Fruit fly (Drosophila melanogaster): ENCODE measurements around the gene CG5895.

Gene CG5895

dm6 chr3L:16012315-16012950, 22.9 kb upstream of the CG5895 start:
- TF ChIP-seq rn (GFP tag; IDR thresholded peaks at IDR 0.05), result no peak
- TF ChIP-seq gl (tag; optimal IDR thresholded peaks at IDR 0.05), result no peak
- no peak for TF ChIP-seq CG8301 (tag; optimal IDR thresholded peaks at IDR 0.05)
- TF ChIP-seq CG34367 (tag; optimal IDR thresholded peaks at IDR 0.05), result no peak
- no peak for TF ChIP-seq CG10348 (GFP tag; IDR thresholded peaks at IDR 0.05)
- TF ChIP-seq Snoo (tag; optimal IDR thresholded peaks at IDR 0.05), result no peak
- TF ChIP-seq CG4496 (GFP tag; IDR thresholded peaks at IDR 0.05), result 0 out of 3 replicates have a peak, but pooled peaks have one; percentile 23

dm6 chr3L:16013198-16013982, 21.9 kb upstream of the CG5895 start:
- TF ChIP-seq CG9948 (tag; optimal IDR thresholded peaks at IDR 0.05), result peak; percentile 34
- peak; percentile 36 for TF ChIP-seq CG8159 (tag; optimal IDR thresholded peaks at IDR 0.05)
- no peak for TF ChIP-seq CG15710 (tag; optimal IDR thresholded peaks at IDR 0.05)
- TF ChIP-seq Snoo (tag; optimal IDR thresholded peaks at IDR 0.05), result no peak
- no peak for TF ChIP-seq CG32121 (GFP tag; IDR thresholded peaks at IDR 0.05)
- TF ChIP-seq CG8301 (tag; optimal IDR thresholded peaks at IDR 0.05), result no peak
- TF ChIP-seq gl (tag; optimal IDR thresholded peaks at IDR 0.05), result no peak
- TF ChIP-seq CG14655 (GFP tag; optimal IDR thresholded peaks at IDR 0.05), result peak; percentile 13
- TF ChIP-seq CG4496 (GFP tag; IDR thresholded peaks at IDR 0.05), result no peak

dm6 chr3L:16014515-16014914, 20.8 kb upstream of the CG5895 start:
- TF ChIP-seq fd96Ca (GFP tag; IDR thresholded peaks at IDR 0.05) (no peak), Pif1A (GFP tag; optimal IDR thresholded peaks at IDR 0.05) (no peak), CG4496 (GFP tag; IDR thresholded peaks at IDR 0.05) (no peak), Pif1B (GFP tag; optimal IDR thresholded peaks at IDR 0.05) (no peak), CG8159 (tag; optimal IDR thresholded peaks at IDR 0.05) (no peak), CG34367 (tag; optimal IDR thresholded peaks at IDR 0.05) (no peak), CG13204 (GFP tag; optimal IDR thresholded peaks at IDR 0.05) (no peak), CG32121 (GFP tag; IDR thresholded peaks at IDR 0.05) (no peak), Ets98B (GFP tag; IDR thresholded peaks at IDR 0.05) (no peak), gl (tag; optimal IDR thresholded peaks at IDR 0.05) (no peak), CG12605 (GFP tag; IDR thresholded peaks at IDR 0.05) (no peak), EcR (GFP tag; optimal IDR thresholded peaks at IDR 0.05) (no peak), CG10348 (GFP tag; IDR thresholded peaks at IDR 0.05) (no peak), D1 (tag; optimal IDR thresholded peaks at IDR 0.05) (no peak)

- no peak for TF ChIP-seq Ets98B (GFP tag; IDR thresholded peaks at IDR 0.05)
- no peak for TF ChIP-seq gl (tag; optimal IDR thresholded peaks at IDR 0.05)
- TF ChIP-seq rn (GFP tag; IDR thresholded peaks at IDR 0.05), result no peak
- peak; percentile 80 for TF ChIP-seq CG9948 (tag; optimal IDR thresholded peaks at IDR 0.05)
- peak; percentile 68 for TF ChIP-seq CG14655 (GFP tag; optimal IDR thresholded peaks at IDR 0.05)
- no peak for TF ChIP-seq CG4496 (GFP tag; IDR thresholded peaks at IDR 0.05)
- TF ChIP-seq CG17806 (tag; optimal IDR thresholded peaks at IDR 0.05), result peak; percentile 71
- TF ChIP-seq Pif1A (GFP tag; optimal IDR thresholded peaks at IDR 0.05), result peak; percentile 3
- TF ChIP-seq CG10348 (GFP tag; IDR thresholded peaks at IDR 0.05), result no peak
- peak; percentile 50 for TF ChIP-seq CG8301 (tag; optimal IDR thresholded peaks at IDR 0.05)
- peak; percentile 86 for TF ChIP-seq CG8159 (tag; optimal IDR thresholded peaks at IDR 0.05)
- no peak for TF ChIP-seq fd96Ca (GFP tag; IDR thresholded peaks at IDR 0.05)
- TF ChIP-seq Snoo (tag; optimal IDR thresholded peaks at IDR 0.05), result peak; percentile 55
- no peak for TF ChIP-seq EcR (GFP tag; optimal IDR thresholded peaks at IDR 0.05)
- TF ChIP-seq Pif1B (GFP tag; optimal IDR thresholded peaks at IDR 0.05), result peak; percentile 35
- TF ChIP-seq CG32121 (GFP tag; IDR thresholded peaks at IDR 0.05), result no peak
- no peak for TF ChIP-seq CG12605 (GFP tag; IDR thresholded peaks at IDR 0.05)
- TF ChIP-seq CG15710 (tag; optimal IDR thresholded peaks at IDR 0.05), result peak; percentile 64
- TF ChIP-seq CG13204 (GFP tag; optimal IDR thresholded peaks at IDR 0.05), result no peak
- TF ChIP-seq CG34367 (tag; optimal IDR thresholded peaks at IDR 0.05), result peak; percentile 33
- TF ChIP-seq D1 (tag; optimal IDR thresholded peaks at IDR 0.05), result peak; percentile 74
These were observed 19.2 kb upstream of the CG5895 start for dm6 chr3L:16015765-16016760.

- no peak for TF ChIP-seq gl (tag; optimal IDR thresholded peaks at IDR 0.05)
- peak; percentile 21 for TF ChIP-seq CG9948 (tag; optimal IDR thresholded peaks at IDR 0.05)
- TF ChIP-seq CG32121 (GFP tag; IDR thresholded peaks at IDR 0.05), result no peak
- no peak for TF ChIP-seq rn (GFP tag; IDR thresholded peaks at IDR 0.05)
- peak; percentile 46 for TF ChIP-seq CG8159 (tag; optimal IDR thresholded peaks at IDR 0.05)
- no peak for TF ChIP-seq D1 (tag; optimal IDR thresholded peaks at IDR 0.05)
- TF ChIP-seq Pif1B (GFP tag; optimal IDR thresholded peaks at IDR 0.05), result no peak
- peak; percentile 32 for TF ChIP-seq CG14655 (GFP tag; optimal IDR thresholded peaks at IDR 0.05)
- no peak for TF ChIP-seq Pif1A (GFP tag; optimal IDR thresholded peaks at IDR 0.05)
These were observed 18.4 kb upstream of the CG5895 start for dm6 chr3L:16016911-16017310.

Measured in whole organism, pupa.